Fruit fly (Drosophila melanogaster) Kc167 (cell line): Measurements from ENCODE around the gene CG11726.

Experiments used
- Sin3A ChIP-seq: fragments of >200 bp; optimal IDR thresholded peaks from 2 replicates; lab custom pipeline; 2018; ENCODE audit warnings: missing external identifiers
- h ChIP-seq: fragments of >200 bp; optimal IDR thresholded peaks from 3 replicates; lab custom pipeline; 2018; ENCODE audit warnings: missing external identifiers
- insv ChIP-seq: fragments of >200 bp; optimal IDR thresholded peaks from 3 replicates; lab custom pipeline; 2018; ENCODE audit warnings: missing external identifiers
- psq ChIP-seq: fragments of >200 bp; optimal IDR thresholded peaks from 2 replicates; lab custom pipeline; 2017; ENCODE audit warnings: missing external identifiers

dm6 chr3L:11353002-11353401 lies 41.5 kb upstream of the CG11726 start:
- TF ChIP-seq psq: no peak
- TF ChIP-seq h (lab: Kevin White, UChicago): no peak
- no peak for TF ChIP-seq Sin3A
- TF ChIP-seq insv (lab: Kevin White, UChicago): no peak
